Fruit fly (Drosophila melanogaster): Measurements from ENCODE around the gene Cyp303a1.
A peak's percentile ranks its signal among the peaks of the same experiment; 100 is the strongest.

dm6 chr2L:16310648-16311047 lies 16.7 kb downstream of the Cyp303a1 start, which contains the start of the genes cni and fzy:
- TF ChIP-seq lola (GFP tag; optimal IDR thresholded peaks at IDR 0.05), result no peak
- TF ChIP-seq CrebA (GFP tag; optimal IDR thresholded peaks at IDR 0.05; ENCODE audit: borderline replicate concordance), result no peak
- TF ChIP-seq dl (GFP tag; optimal IDR thresholded peaks at IDR 0.05; ENCODE audit: insufficient read depth in 1 of 2, partially characterized antibody in 2 of 2), result no peak
- TF ChIP-seq GATAd (GFP tag; optimal IDR thresholded peaks at IDR 0.05), result no peak
- TF ChIP-seq Jra (GFP tag; optimal IDR thresholded peaks at IDR 0.05), result peak; percentile 23
- TF ChIP-seq pan (optimal IDR thresholded peaks at IDR 0.05), result no peak
- no peak for TF ChIP-seq CG9705 (GFP tag; optimal IDR thresholded peaks at IDR 0.05)
- peak; percentile 49 for TF ChIP-seq sage (GFP tag; optimal IDR thresholded peaks at IDR 0.05)
- TF ChIP-seq Hr83 (GFP tag; optimal IDR thresholded peaks at IDR 0.05; ENCODE audit: poor library complexity, severe bottlenecking), result peak; percentile 42
- TF ChIP-seq HLH106 (tag; optimal IDR thresholded peaks at IDR 0.05), result no peak
- TF ChIP-seq Dfd (GFP tag; optimal IDR thresholded peaks at IDR 0.05), result no peak
- no peak for TF ChIP-seq h (GFP tag; optimal IDR thresholded peaks at IDR 0.05)
- no peak for TF ChIP-seq sv (GFP tag; optimal IDR thresholded peaks at IDR 0.05)
